Fruit fly (Drosophila melanogaster): ENCODE results near the gene Krn.

The Krn gene

DNA sequence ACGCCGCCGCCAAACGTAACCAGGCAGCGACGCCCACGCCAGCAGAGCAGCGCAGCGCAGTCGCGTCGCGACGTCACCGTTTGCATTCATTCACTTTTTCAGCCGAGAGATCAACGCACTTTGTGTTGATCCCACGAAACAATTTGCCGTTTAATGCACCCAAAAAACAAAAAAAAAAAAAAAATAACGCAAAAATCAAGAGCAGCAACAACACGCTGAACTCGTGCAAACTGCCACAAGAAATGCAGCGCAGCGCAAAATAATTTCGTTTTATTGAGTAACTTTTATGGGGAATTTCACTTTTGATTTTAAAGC is 45.1 kb downstream of the Krn start:
- TF ChIP-seq Mnt (GFP tag; optimal IDR thresholded peaks at IDR 0.05), result no peak
- peak; percentile 66 for TF ChIP-seq tj (GFP tag; optimal IDR thresholded peaks at IDR 0.05)
- TF ChIP-seq CG7101 (tag; optimal IDR thresholded peaks at IDR 0.05), result no peak
- TF ChIP-seq CG14711 (tag; optimal IDR thresholded peaks at IDR 0.05), result no peak
- TF ChIP-seq Crg-1 (GFP tag; optimal IDR thresholded peaks at IDR 0.05), result no peak
- no peak for TF ChIP-seq pad (GFP tag; optimal IDR thresholded peaks at IDR 0.05)

DNA sequence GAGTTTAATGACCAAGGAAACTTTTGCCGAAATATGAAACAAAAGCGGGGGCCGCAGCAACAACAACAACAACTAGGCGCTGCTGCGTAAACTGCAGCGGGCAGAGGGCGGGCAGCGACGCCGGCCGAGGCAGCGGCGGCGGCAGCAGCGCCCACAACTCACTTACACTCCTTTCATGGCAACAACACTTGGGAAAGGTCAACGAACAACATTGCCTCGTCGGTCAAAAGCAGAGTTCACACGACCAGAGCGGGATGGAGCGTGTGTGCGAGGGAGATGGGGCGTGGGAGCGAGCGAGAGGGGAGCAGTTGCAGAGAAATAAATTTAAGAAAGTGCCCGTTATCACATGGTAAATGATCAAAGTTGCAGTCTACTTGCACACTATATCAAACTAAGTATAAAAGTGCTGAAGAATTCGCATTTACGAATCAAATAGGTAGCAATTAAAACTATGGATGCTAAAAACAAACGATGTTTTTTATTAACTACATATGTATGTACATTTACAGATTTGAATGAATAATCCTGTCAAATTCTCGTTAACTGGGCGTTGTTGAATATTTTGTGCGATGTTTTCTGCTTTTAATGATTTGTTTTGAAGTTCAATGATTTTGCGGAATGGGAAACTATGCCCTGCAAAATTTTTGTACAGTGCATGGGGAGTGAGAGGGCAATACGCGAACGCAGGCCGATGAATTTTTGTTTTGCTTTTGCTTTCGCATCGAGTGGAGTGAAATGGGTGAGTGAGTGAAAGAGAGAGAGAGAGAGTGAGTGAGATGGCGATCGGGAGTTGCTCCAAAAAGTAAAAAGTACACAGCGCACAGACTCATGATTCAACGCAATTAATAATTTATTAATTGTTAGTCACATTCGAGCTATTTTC is 45.7 kb downstream of the Krn start:
- TF ChIP-seq toe (GFP tag; optimal IDR thresholded peaks at IDR 0.05) (no peak), tj (GFP tag; optimal IDR thresholded peaks at IDR 0.05) (peak; percentile 59)

DNA sequence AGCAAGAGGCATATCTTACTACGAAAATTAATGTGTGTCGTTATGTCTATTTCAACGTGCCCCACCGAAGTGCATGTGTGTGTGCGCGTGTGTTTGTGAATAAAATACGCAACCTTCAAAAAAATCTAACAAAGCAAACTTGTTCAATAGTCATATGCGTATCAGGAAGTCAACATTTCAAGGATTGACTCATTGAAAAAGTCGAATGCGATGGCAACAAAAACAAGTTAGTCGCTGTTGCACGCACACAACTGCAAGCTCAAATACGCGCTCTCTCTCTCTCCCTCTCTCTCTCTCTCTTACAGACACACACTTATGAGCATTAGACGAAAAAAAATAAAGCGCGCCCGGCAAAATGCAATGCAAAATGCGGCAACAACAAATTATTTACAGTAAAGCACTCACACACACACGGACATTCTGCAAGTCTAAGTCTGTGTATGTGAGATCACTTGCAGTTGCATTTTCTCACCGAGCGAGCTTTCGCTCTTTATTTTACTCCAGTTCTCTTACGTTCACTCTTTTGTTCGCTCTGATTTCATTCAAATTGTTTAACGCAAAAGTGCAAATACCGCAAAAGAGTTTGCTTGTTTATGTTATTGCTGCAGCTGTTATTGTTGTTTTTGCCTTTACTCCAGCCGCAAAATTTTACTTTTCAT is 47.3 kb downstream of the Krn start:
- TF ChIP-seq CG12768 (GFP tag; optimal IDR thresholded peaks at IDR 0.05) (peak; percentile 58), CG7101 (tag; optimal IDR thresholded peaks at IDR 0.05) (peak; percentile 32), CG11617 (GFP tag; optimal IDR thresholded peaks at IDR 0.05) (peak; percentile 25), cic (GFP tag; optimal IDR thresholded peaks at IDR 0.05) (peak; percentile 79), bab1 (GFP tag; optimal IDR thresholded peaks at IDR 0.05) (peak; percentile 14), Mnt (GFP tag; optimal IDR thresholded peaks at IDR 0.05) (peak; percentile 35), cnc (optimal IDR thresholded peaks at IDR 0.05) (no peak), CG1620 (GFP tag; optimal IDR thresholded peaks at IDR 0.05) (no peak), kay (GFP tag; ENCODE audit: borderline replicate concordance) (peak; percentile 90), Crg-1 (GFP tag; optimal IDR thresholded peaks at IDR 0.05) (no peak), ovo (GFP tag; optimal IDR thresholded peaks at IDR 0.05) (peak; percentile 21), tj (GFP tag; optimal IDR thresholded peaks at IDR 0.05) (peak; percentile 80), CG33017 (tag; optimal IDR thresholded peaks at IDR 0.05) (peak; percentile 29)

DNA sequence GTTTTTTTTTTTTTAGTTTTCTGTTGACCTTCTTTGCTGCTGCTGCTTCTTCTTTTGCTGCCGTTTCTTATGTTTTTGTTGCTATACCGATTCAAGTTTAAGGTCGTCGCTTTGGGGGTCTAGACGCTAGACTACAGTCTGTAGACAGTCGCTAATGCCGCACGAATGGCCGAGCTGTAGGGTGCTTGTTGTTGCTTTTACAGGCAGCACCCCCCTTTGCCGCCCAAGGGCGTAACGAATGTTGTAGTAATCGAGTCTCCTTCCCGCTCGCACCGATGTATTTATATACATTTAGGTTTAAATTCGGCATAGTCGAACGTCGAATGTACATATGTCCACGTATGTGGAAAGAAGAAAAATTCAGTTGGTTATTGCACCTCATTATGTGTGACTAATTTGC is 49.2 kb downstream of the Krn start:
- no peak for TF ChIP-seq CG7101 (tag; optimal IDR thresholded peaks at IDR 0.05)
- no peak for TF ChIP-seq pad (GFP tag; optimal IDR thresholded peaks at IDR 0.05)
- TF ChIP-seq CG14711 (tag; optimal IDR thresholded peaks at IDR 0.05), result no peak
- no peak for TF ChIP-seq CG33017 (tag; optimal IDR thresholded peaks at IDR 0.05)
- no peak for TF ChIP-seq cnc (optimal IDR thresholded peaks at IDR 0.05)
- no peak for TF ChIP-seq CG1620 (GFP tag; optimal IDR thresholded peaks at IDR 0.05)
- no peak for TF ChIP-seq cic (GFP tag; optimal IDR thresholded peaks at IDR 0.05)
- TF ChIP-seq CG12768 (GFP tag; optimal IDR thresholded peaks at IDR 0.05), result no peak
- TF ChIP-seq toe (GFP tag; optimal IDR thresholded peaks at IDR 0.05), result no peak

DNA sequence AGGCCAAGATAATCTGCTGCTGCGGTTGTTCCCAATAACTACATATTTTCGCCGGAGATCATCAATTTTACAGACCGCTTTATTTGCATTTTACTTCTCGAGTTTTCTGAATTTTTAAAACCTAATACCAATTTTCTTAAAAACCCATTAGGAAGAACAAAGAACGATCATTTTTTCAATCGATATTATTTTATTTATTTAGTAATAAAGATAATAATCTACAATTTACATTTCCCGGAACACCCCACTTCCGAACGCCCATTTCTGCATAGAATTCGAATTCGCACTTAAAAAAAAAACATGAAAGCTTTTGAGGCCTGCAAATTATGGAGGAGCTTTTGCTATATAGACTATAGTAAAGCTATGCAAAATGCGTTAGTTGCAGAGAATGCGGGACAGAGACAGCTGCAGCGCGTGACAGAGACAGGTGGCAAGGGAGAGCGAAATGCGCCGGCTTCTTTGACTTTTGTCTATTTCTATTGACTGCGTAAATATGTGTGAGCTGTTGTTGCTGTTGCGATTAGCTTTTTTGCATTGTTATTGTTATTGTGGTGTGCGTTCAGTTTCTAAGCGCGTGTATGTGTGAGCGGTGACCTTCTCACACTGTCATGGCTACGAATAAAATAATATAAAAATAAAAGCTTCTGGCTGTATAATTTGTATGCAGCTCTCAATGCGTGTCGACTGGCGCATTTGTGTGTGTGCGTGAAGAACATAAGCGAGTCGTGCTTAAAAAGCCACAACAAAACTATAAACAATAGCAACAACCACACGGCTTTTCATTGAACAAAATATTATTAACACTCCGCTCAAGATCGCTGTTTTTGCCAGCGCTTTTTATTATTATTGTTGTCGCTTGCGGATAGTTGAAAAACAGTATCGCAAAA is 50.3 kb downstream of the Krn start:
- peak; percentile 79 for TF ChIP-seq ovo (GFP tag; optimal IDR thresholded peaks at IDR 0.05)
- peak; percentile 31 for TF ChIP-seq tj (GFP tag; optimal IDR thresholded peaks at IDR 0.05)
- TF ChIP-seq CG7101 (tag; optimal IDR thresholded peaks at IDR 0.05), result peak; percentile 63
- TF ChIP-seq cnc (optimal IDR thresholded peaks at IDR 0.05), result no peak
- peak; percentile 49 for TF ChIP-seq CG33017 (tag; optimal IDR thresholded peaks at IDR 0.05)
- no peak for TF ChIP-seq toe (GFP tag; optimal IDR thresholded peaks at IDR 0.05)
- TF ChIP-seq Crg-1 (GFP tag; optimal IDR thresholded peaks at IDR 0.05), result no peak
- TF ChIP-seq kay (GFP tag; ENCODE audit: borderline replicate concordance), result peak; percentile 83
- no peak for TF ChIP-seq Hr96 (GFP tag; optimal IDR thresholded peaks at IDR 0.05)
- peak; percentile 18 for TF ChIP-seq CG11617 (GFP tag; optimal IDR thresholded peaks at IDR 0.05)
- no peak for TF ChIP-seq CG5204 (GFP tag; optimal IDR thresholded peaks at IDR 0.05)
- peak; percentile 40 for TF ChIP-seq CG14711 (tag; optimal IDR thresholded peaks at IDR 0.05)
- peak; percentile 53 for TF ChIP-seq Mnt (GFP tag; optimal IDR thresholded peaks at IDR 0.05)
- TF ChIP-seq pad (GFP tag; optimal IDR thresholded peaks at IDR 0.05), result peak; percentile 12
- no peak for TF ChIP-seq Clk (GFP tag; optimal IDR thresholded peaks at IDR 0.05)
- TF ChIP-seq CG7045 (GFP tag; optimal IDR thresholded peaks at IDR 0.05), result peak; percentile 55
- no peak for TF ChIP-seq CG1620 (GFP tag; optimal IDR thresholded peaks at IDR 0.05)
- TF ChIP-seq cic (GFP tag; optimal IDR thresholded peaks at IDR 0.05), result peak; percentile 96
- peak; percentile 85 for TF ChIP-seq CG12768 (GFP tag; optimal IDR thresholded peaks at IDR 0.05)
- TF ChIP-seq bab1 (GFP tag; optimal IDR thresholded peaks at IDR 0.05), result no peak
